Fruit fly (Drosophila melanogaster) whole organism, embryonic: ENCODE measurements around the gene CG13949.

ENCODE experiments used
- Abd-B ChIP-seq: fragments of 200-800 bp; sonication (Bioruptor generic); optimal IDR thresholded peaks from 2 replicates; lab custom pipeline; 2018; ENCODE audit warnings: missing biosample characterization, mild to moderate bottlenecking, missing genetic modification characterization, moderate library complexity
- Asciz ChIP-seq: fragments of 200-800 bp; sonication (Bioruptor generic); optimal IDR thresholded peaks from 2 replicates; lab custom pipeline; 2017; ENCODE audit warnings: missing biosample characterization, mild to moderate bottlenecking, missing genetic modification characterization, missing genetic modification reagents
- CG10267 ChIP-seq: fragments of 200-800 bp; sonication (Bioruptor generic); optimal IDR thresholded peaks from 2 replicates; lab custom pipeline; 2018; ENCODE audit warnings: missing biosample characterization, mild to moderate bottlenecking, missing genetic modification characterization, moderate library complexity
- CG10321 ChIP-seq: fragments of 200-800 bp; sonication (Bioruptor generic); IDR thresholded peaks from 2 replicates; pipeline ENCODE4 v1.3.6; 2022; ENCODE audit warnings: missing biosample characterization, missing genetic modification characterization
- CG10565 ChIP-seq: fragments of 200-800 bp; sonication (Bioruptor generic); optimal IDR thresholded peaks from 3 replicates; lab custom pipeline; 2016; ENCODE audit warnings: missing biosample characterization, mild to moderate bottlenecking, missing genetic modification characterization
- CG12071 ChIP-seq: fragments of 200-800 bp; sonication (Bioruptor generic); optimal IDR thresholded peaks from 3 replicates; lab custom pipeline; 2018; ENCODE audit warnings: missing biosample characterization, mild to moderate bottlenecking, missing genetic modification characterization
- CG13894 ChIP-seq: fragments of 200-800 bp; sonication (Bioruptor generic); optimal IDR thresholded peaks from 3 replicates; lab custom pipeline; 2018; ENCODE audit warnings: missing biosample characterization, mild to moderate bottlenecking, missing genetic modification characterization, moderate library complexity
- CG1529 ChIP-seq: fragments of 200-800 bp; sonication (Bioruptor generic); optimal IDR thresholded peaks from 3 replicates; lab custom pipeline; 2018; ENCODE audit warnings: missing biosample characterization, missing genetic modification characterization
- CG15514 ChIP-seq: fragments of 200-800 bp; sonication (Bioruptor generic); optimal IDR thresholded peaks from 3 replicates; lab custom pipeline; 2017; ENCODE audit warnings: missing biosample characterization, missing genetic modification characterization, mild to moderate bottlenecking, moderate library complexity, missing genetic modification reagents
- CG17186 ChIP-seq: fragments of 200-800 bp; sonication (Bioruptor generic); optimal IDR thresholded peaks from 3 replicates; lab custom pipeline; 2017; ENCODE audit warnings: missing biosample characterization, missing genetic modification reagents, missing genetic modification characterization
- CG2120 ChIP-seq: fragments of 200-800 bp; sonication (Bioruptor generic); optimal IDR thresholded peaks from 3 replicates; lab custom pipeline; 2016; ENCODE audit warnings: missing biosample characterization, missing genetic modification characterization
- CG30020 ChIP-seq: fragments of 200-800 bp; optimal IDR thresholded peaks from 2 replicates; lab custom pipeline; 2019; ENCODE audit warnings: missing biosample characterization, mild to moderate bottlenecking, missing genetic modification characterization, moderate library complexity
- CG3726 ChIP-seq: fragments of 200-800 bp; sonication (Bioruptor generic); IDR thresholded peaks from 3 replicates; pipeline ENCODE4, ENCODE4 v1.3.6; 2022; ENCODE audit warnings: missing biosample characterization, missing genetic modification characterization
- CG4617 ChIP-seq: fragments of 200-800 bp; sonication (Bioruptor generic); optimal IDR thresholded peaks from 3 replicates; lab custom pipeline; 2016; ENCODE audit warnings: missing biosample characterization, missing genetic modification characterization, borderline replicate concordance
- CG6813 ChIP-seq: fragments of 200-800 bp; sonication (Bioruptor generic); optimal IDR thresholded peaks from 2 replicates; lab custom pipeline; 2017; ENCODE audit warnings: missing biosample characterization, missing genetic modification characterization, mild to moderate bottlenecking, moderate library complexity, missing genetic modification reagents
- CG9797 ChIP-seq: fragments of 200-800 bp; sonication (Bioruptor generic); optimal IDR thresholded peaks from 3 replicates; lab custom pipeline; 2018; ENCODE audit warnings: missing biosample characterization, mild to moderate bottlenecking, missing genetic modification characterization
- CrebB ChIP-seq: fragments of 200-800 bp; sonication (Bioruptor generic); optimal IDR thresholded peaks from 3 replicates; lab custom pipeline; 2018; ENCODE audit warnings: missing biosample characterization, mild to moderate bottlenecking, missing genetic modification characterization
- Dbx ChIP-seq: fragments of 200-800 bp; sonication (Bioruptor generic); IDR thresholded peaks from 3 replicates; pipeline ENCODE4 v1.3.6; 2022; ENCODE audit warnings: missing biosample characterization, missing genetic modification characterization
- Deaf1 ChIP-seq: fragments of 200-800 bp; optimal IDR thresholded peaks from 3 replicates; lab custom pipeline; 2019; ENCODE audit warnings: missing biosample characterization, mild to moderate bottlenecking, missing genetic modification characterization, moderate library complexity
- Dek ChIP-seq: fragments of 200-800 bp; sonication (Bioruptor generic); optimal IDR thresholded peaks from 3 replicates; lab custom pipeline; 2019; ENCODE audit warnings: missing biosample characterization, mild to moderate bottlenecking, missing genetic modification characterization, moderate library complexity
- Dp ChIP-seq: fragments of 200-800 bp; sonication (Bioruptor generic); optimal IDR thresholded peaks from 2 replicates; lab custom pipeline; 2018; ENCODE audit warnings: missing biosample characterization, mild to moderate bottlenecking, missing genetic modification characterization, moderate library complexity
- Fer1 ChIP-seq: fragments of 200-800 bp; sonication (Bioruptor generic); optimal IDR thresholded peaks from 2 replicates; lab custom pipeline; 2017; ENCODE audit warnings: missing biosample characterization, mild to moderate bottlenecking, missing genetic modification characterization
- Hr39 ChIP-seq: fragments of >200 bp; optimal IDR thresholded peaks from 2 replicates; lab custom pipeline; 2017
- Hr51 ChIP-seq, 2 experiments: fragments of 200-800 bp; sonication (Bioruptor generic); optimal IDR thresholded peaks; 2 replicates in 1 of 2; 3 replicates in 1 of 2; lab custom pipeline; 2016 to 2018; ENCODE audit warnings: missing biosample characterization in 2 of 2, missing genetic modification characterization in 2 of 2, mild to moderate bottlenecking in 1 of 2, moderate library complexity in 1 of 2
- MTF-1 ChIP-seq: fragments of 200-800 bp; sonication (Bioruptor generic); optimal IDR thresholded peaks from 2 replicates; lab custom pipeline; 2018; ENCODE audit warnings: missing biosample characterization, mild to moderate bottlenecking, missing genetic modification characterization, borderline replicate concordance
- Med ChIP-seq: fragments of 200-800 bp; sonication (Bioruptor generic); peaks from one replicate; lab custom pipeline; 2016; ENCODE audit warnings: missing biosample characterization, missing genetic modification characterization, mild to moderate bottlenecking, inconsistent platforms, moderate library complexity
- Nf-YB ChIP-seq: fragments of 200-800 bp; sonication (Bioruptor generic); optimal IDR thresholded peaks from 3 replicates; lab custom pipeline; 2019; ENCODE audit warnings: missing biosample characterization, mild to moderate bottlenecking, missing genetic modification characterization, moderate library complexity
- Sin3A ChIP-seq: fragments of >200 bp; optimal IDR thresholded peaks from 2 replicates; lab custom pipeline; 2018
- Tbp ChIP-seq: fragments of >200 bp; optimal IDR thresholded peaks from 2 replicates; lab custom pipeline; 2018; ENCODE audit warnings: missing biosample characterization, missing genetic modification characterization
- amos ChIP-seq: fragments of 200-800 bp; sonication (Bioruptor generic); IDR thresholded peaks from 2 replicates; pipeline ENCODE4 v1.3.6; 2022; ENCODE audit warnings: missing biosample characterization, missing genetic modification characterization; ENCODE audit not compliant: partially characterized antibody
- aop ChIP-seq: fragments of 200-800 bp; sonication (Bioruptor generic); IDR thresholded peaks from 2 replicates; pipeline ENCODE4 v1.3.6; 2022; ENCODE audit warnings: missing biosample characterization, missing genetic modification characterization
- bbx ChIP-seq: fragments of 200-800 bp; sonication (Bioruptor generic); IDR thresholded peaks from 2 replicates; pipeline ENCODE4 v1.3.6; 2022; ENCODE audit warnings: missing biosample characterization, missing genetic modification characterization; ENCODE audit not compliant: partially characterized antibody
- br ChIP-seq: fragments of >200 bp; optimal IDR thresholded peaks from 2 replicates; lab custom pipeline; 2017
- chm ChIP-seq: fragments of 200-800 bp; sonication (Bioruptor generic); IDR thresholded peaks from 2 replicates; pipeline ENCODE4 v1.3.6; 2022; ENCODE audit warnings: missing biosample characterization, missing genetic modification characterization
- chn ChIP-seq: fragments of 200-800 bp; sonication (Bioruptor generic); optimal IDR thresholded peaks from 2 replicates; lab custom pipeline; 2016; ENCODE audit warnings: missing biosample characterization, missing genetic modification characterization
- cwo ChIP-seq: fragments of 200-800 bp; sonication (Bioruptor generic); optimal IDR thresholded peaks from 3 replicates; lab custom pipeline; 2017; ENCODE audit warnings: missing biosample characterization, missing genetic modification characterization, mild to moderate bottlenecking, moderate library complexity, missing genetic modification reagents
- fd3F ChIP-seq: fragments of 200-800 bp; sonication (Bioruptor generic); optimal IDR thresholded peaks from 2 replicates; lab custom pipeline; 2018; ENCODE audit warnings: missing biosample characterization, mild to moderate bottlenecking, missing genetic modification characterization, moderate library complexity
- gce ChIP-seq: fragments of 200-800 bp; sonication (Bioruptor generic); IDR thresholded peaks from 3 replicates; pipeline ENCODE4 v1.3.6; 2022; ENCODE audit warnings: missing biosample characterization, missing genetic modification characterization
- gfzf ChIP-seq: fragments of 200-800 bp; sonication (Bioruptor generic); optimal IDR thresholded peaks from 2 replicates; lab custom pipeline; 2016; ENCODE audit warnings: missing biosample characterization, mild to moderate bottlenecking, missing genetic modification characterization, moderate library complexity
- gro ChIP-seq: fragments of 200-800 bp; sonication (Bioruptor generic); optimal IDR thresholded peaks from 2 replicates; lab custom pipeline; 2016; ENCODE audit warnings: missing biosample characterization, missing genetic modification characterization
- knrl ChIP-seq: fragments of 200-800 bp; sonication (Bioruptor generic); IDR thresholded peaks from 3 replicates; pipeline ENCODE4 v1.3.6; 2022; ENCODE audit warnings: missing biosample characterization, missing genetic modification characterization; ENCODE audit not compliant: partially characterized antibody
- maf-S ChIP-seq: fragments of 200-800 bp; sonication (Bioruptor generic); optimal IDR thresholded peaks from 2 replicates; lab custom pipeline; 2016; ENCODE audit warnings: missing biosample characterization, missing genetic modification characterization
- nom ChIP-seq: fragments of 200-800 bp; sonication (Bioruptor generic); optimal IDR thresholded peaks from 2 replicates; lab custom pipeline; 2017; ENCODE audit warnings: missing biosample characterization, missing genetic modification characterization, mild to moderate bottlenecking, moderate library complexity, missing genetic modification reagents
- pfk ChIP-seq: fragments of 200-800 bp; sonication (Bioruptor generic); optimal IDR thresholded peaks from 2 replicates; lab custom pipeline; 2018; ENCODE audit warnings: missing biosample characterization, mild to moderate bottlenecking, missing genetic modification characterization, moderate library complexity
- psq ChIP-seq: fragments of 200-800 bp; sonication (Bioruptor generic); optimal IDR thresholded peaks from 2 replicates; lab custom pipeline; 2017; ENCODE audit warnings: missing biosample characterization, missing genetic modification characterization
- pzg ChIP-seq: fragments of 200-800 bp; sonication (Bioruptor generic); optimal IDR thresholded peaks from 3 replicates; lab custom pipeline; 2018; ENCODE audit warnings: missing biosample characterization, mild to moderate bottlenecking, missing genetic modification characterization, moderate library complexity
- so ChIP-seq: fragments of 200-800 bp; sonication (Bioruptor generic); IDR thresholded peaks from 3 replicates; pipeline ENCODE4 v1.3.6; 2022; ENCODE audit warnings: missing biosample characterization, missing genetic modification characterization
- vvl ChIP-seq: fragments of 200-800 bp; sonication (Bioruptor generic); IDR thresholded peaks from 2 replicates; pipeline ENCODE4 v1.3.6; 2022; ENCODE audit warnings: missing biosample characterization, missing genetic modification characterization
- wor ChIP-seq: fragments of 200-800 bp; sonication (Bioruptor generic); IDR thresholded peaks from 2 replicates; pipeline ENCODE4 v1.3.6; 2022; ENCODE audit warnings: missing biosample characterization, missing genetic modification characterization

The CG13949 gene

DNA sequence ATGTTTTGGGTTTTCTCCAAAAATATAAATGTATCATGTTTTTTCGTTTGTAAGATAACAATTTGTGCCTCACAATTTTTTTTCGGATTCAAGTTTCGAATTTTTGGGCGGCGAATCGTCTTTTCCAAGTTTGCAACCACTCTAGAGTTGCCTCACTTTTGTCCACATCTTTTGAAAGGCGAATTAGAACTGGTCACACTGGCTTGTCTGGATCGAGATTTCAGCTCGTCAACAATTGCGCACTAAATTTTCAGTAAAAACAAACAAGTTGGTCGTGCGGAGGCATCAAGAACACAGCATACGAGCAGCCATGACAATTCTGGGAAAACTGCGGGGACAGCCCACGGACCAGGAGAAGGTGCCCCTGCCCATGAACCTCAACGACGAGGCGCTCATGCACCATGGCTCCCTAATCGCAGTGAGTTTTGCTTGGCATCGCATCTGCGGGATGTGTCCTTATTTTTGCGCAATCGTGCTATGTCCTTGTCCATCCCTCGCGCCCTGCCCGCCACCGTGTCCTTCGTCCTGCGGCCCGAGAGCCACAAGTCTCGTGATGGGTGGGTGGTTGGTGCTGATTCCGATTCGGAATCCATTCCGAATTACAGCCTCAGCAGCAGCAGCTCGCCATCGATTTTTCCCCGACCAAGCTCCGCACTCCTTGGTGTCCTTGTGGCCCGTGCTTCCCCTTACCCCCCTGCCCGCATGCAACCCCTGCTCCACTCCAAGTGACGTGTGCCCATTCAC lies 33.7 kb upstream of the CG13949 start, which contains the start of gene CG3662 (continued):
- no peak for TF ChIP-seq wor (GFP tag; lab: Robert Waterston, UW)
- peak; percentile 34 for TF ChIP-seq Dek (tag; lab: Kevin White, UChicago)
- peak; percentile 89 for TF ChIP-seq CG9797
- no peak for TF ChIP-seq Tbp
- TF ChIP-seq gce (GFP tag; lab: Robert Waterston, UW), result no peak
- no peak for TF ChIP-seq pfk
- peak; percentile 17 for TF ChIP-seq chn (GFP tag; lab: Kevin White, UChicago)
- TF ChIP-seq Hr51 (GFP tag; optimal IDR thresholded peaks at IDR 0.05; lab: Kevin White, UChicago), result no peak
- no peak for TF ChIP-seq CG10565 (GFP tag; lab: Kevin White, UChicago)
- TF ChIP-seq CG30020, result no peak
- 0 out of 3 replicates have a peak, but pooled peaks have one; percentile 29 for TF ChIP-seq so
- TF ChIP-seq CG15514 (GFP tag; lab: Kevin White, UChicago), result peak; percentile 87
- TF ChIP-seq CG1529, result no peak
- TF ChIP-seq fd3F (GFP tag; lab: Kevin White, UChicago), result no peak
- no peak for TF ChIP-seq CG6813 (GFP tag; lab: Kevin White, UChicago)
- TF ChIP-seq CG10267 (tag; lab: Kevin White, UChicago), result peak; percentile 55
- no peak for TF ChIP-seq Nf-YB
- TF ChIP-seq gro (GFP tag; lab: Kevin White, UChicago), result peak; percentile 33
- TF ChIP-seq knrl (GFP tag; lab: Robert Waterston, UW), result peak; percentile 40; the same call in 1 of the 3 replicates
- TF ChIP-seq bbx (GFP tag; lab: Robert Waterston, UW), result peak; percentile 33; the same call in 1 of the 2 replicates
- TF ChIP-seq CG2120 (GFP tag; lab: Kevin White, UChicago), result peak; percentile 31
- peak; percentile 87 for TF ChIP-seq CG4617 (GFP tag; lab: Kevin White, UChicago)
- TF ChIP-seq CG13894 (tag; lab: Kevin White, UChicago), result peak; percentile 40
- peak; percentile 88 for TF ChIP-seq Med
- TF ChIP-seq Deaf1 (tag; lab: Kevin White, UChicago), result peak; percentile 85
- no peak for TF ChIP-seq CG12071 (GFP tag; lab: Kevin White, UChicago)
- peak; percentile 46; the same call in 1 of the 2 replicates for TF ChIP-seq amos (GFP tag; lab: Robert Waterston, UW)
- TF ChIP-seq aop (GFP tag; lab: Robert Waterston, UW), result no peak
- TF ChIP-seq vvl (GFP tag; lab: Robert Waterston, UW), result 0 out of 2 replicates have a peak, but pooled peaks have one; percentile 24
- peak; percentile 97 for TF ChIP-seq gfzf (GFP tag; lab: Kevin White, UChicago)
- no peak for TF ChIP-seq psq (GFP tag; lab: Kevin White, UChicago)
- TF ChIP-seq Dbx (GFP tag; lab: Robert Waterston, UW), result peak; percentile 5; the same call in 1 of the 3 replicates
- TF ChIP-seq chm (GFP tag; lab: Robert Waterston, UW), result 0 out of 2 replicates have a peak, but pooled peaks have one; percentile 46
- peak; percentile 46 for TF ChIP-seq Sin3A
- TF ChIP-seq CG17186, result peak; percentile 83
- TF ChIP-seq Hr39 (lab: Kevin White, UChicago), result no peak
- no peak for TF ChIP-seq CG3726 (GFP tag; lab: Robert Waterston, UW)
- TF ChIP-seq Fer1, result peak; percentile 33
- no peak for TF ChIP-seq Asciz
- peak; percentile 98 for TF ChIP-seq Dp (GFP tag; lab: Kevin White, UChicago)
- TF ChIP-seq CG10321 (GFP tag; lab: Robert Waterston, UW), result no peak
- TF ChIP-seq nom (GFP tag; lab: Kevin White, UChicago), result no peak
- TF ChIP-seq br, result no peak
- peak; percentile 95 for TF ChIP-seq pzg (GFP tag; lab: Kevin White, UChicago)
- peak; percentile 9 for TF ChIP-seq MTF-1 (GFP tag; lab: Kevin White, UChicago)
- peak; percentile 67 for TF ChIP-seq cwo (GFP tag; lab: Kevin White, UChicago)
- TF ChIP-seq maf-S (GFP tag; lab: Kevin White, UChicago), result no peak
- no peak for TF ChIP-seq CrebB (tag; lab: Kevin White, UChicago)
- no peak for TF ChIP-seq Abd-B (GFP tag; lab: Kevin White, UChicago)
